Fruit fly (Drosophila melanogaster): ENCODE measurements around the gene Kebab.

Gene Kebab

DNA sequence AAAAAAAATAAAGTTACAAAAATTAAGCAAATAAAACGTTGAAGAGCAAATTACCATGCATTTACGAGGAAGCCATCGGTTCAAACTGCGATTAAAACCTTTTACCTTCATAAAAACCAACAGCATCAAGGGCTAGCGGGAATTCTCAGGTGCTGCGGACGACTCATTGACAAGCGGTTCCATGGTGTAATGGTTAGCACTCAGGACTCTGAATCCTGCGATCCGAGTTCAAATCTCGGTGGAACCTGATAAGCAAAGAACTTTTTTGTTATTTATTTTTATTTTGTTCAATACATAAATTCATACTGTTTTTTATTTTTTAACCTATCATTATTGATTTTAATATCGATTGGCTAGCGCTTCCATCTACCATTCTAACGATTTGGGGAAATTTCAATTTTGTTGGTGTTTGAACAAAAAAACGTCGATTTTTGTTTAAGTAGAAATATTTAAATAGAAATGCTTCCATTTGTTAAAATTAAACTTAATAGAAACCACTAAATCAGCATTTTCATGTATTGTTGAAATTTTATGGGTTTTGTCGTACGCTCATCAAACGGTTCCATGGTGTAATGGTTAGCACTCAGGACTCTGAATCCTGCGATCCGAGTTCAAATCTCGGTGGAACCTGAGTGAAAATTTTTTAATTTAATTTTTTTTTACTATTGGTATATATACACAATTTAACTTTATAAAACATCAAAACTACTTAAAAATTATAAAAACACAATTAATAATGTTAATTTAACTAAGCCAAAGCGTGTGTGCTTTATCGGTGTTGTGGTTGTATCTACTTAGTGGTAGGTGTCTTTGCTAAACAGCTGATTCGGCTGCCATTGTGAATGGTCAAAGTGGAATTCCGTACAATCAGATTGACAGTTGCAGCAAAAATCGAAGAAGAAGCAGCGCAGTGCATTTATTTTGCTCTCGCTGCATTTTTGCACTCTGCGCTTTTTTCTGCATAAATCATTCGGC, 36.0 kb upstream of the Kebab start, which contains the start of gene CG4238 (continued):
- no peak for TF ChIP-seq dmrt11E (tag; optimal IDR thresholded peaks at IDR 0.05)
- TF ChIP-seq slbo (GFP tag; IDR thresholded peaks at IDR 0.05), result no peak
- TF ChIP-seq CG10979 (tag; optimal IDR thresholded peaks at IDR 0.05), result no peak
- no peak for TF ChIP-seq dati (GFP tag; IDR thresholded peaks at IDR 0.05)
- TF ChIP-seq az2 (GFP tag; optimal IDR thresholded peaks at IDR 0.05), result no peak
- no peak for TF ChIP-seq CG13123 (GFP tag; optimal IDR thresholded peaks at IDR 0.05)
- no peak for TF ChIP-seq CG6683 (GFP tag; optimal IDR thresholded peaks at IDR 0.05)
- peak; percentile 17 for TF ChIP-seq sens (GFP tag)
- no peak for TF ChIP-seq CG6689 (GFP tag; IDR thresholded peaks at IDR 0.05)
- no peak for TF ChIP-seq Hr3 (GFP tag; optimal IDR thresholded peaks at IDR 0.05)
- no peak for TF ChIP-seq CG4424 (GFP tag; optimal IDR thresholded peaks at IDR 0.05)
- TF ChIP-seq CG13624 (GFP tag; optimal IDR thresholded peaks at IDR 0.05), result no peak
- TF ChIP-seq tap (tag; optimal IDR thresholded peaks at IDR 0.05), result no peak
- no peak for TF ChIP-seq repo (GFP tag; optimal IDR thresholded peaks at IDR 0.05)
- TF ChIP-seq NC2α (GFP tag; optimal IDR thresholded peaks at IDR 0.05), result no peak
- TF ChIP-seq fd3F (GFP tag; optimal IDR thresholded peaks at IDR 0.05), result no peak
- TF ChIP-seq CG12155 (GFP tag; optimal IDR thresholded peaks at IDR 0.05), result peak; percentile 18
- TF ChIP-seq Sry-β (GFP tag; optimal IDR thresholded peaks at IDR 0.05), result no peak
- TF ChIP-seq CG17328 (GFP tag; IDR thresholded peaks at IDR 0.05), result no peak
- no peak for TF ChIP-seq hkb (optimal IDR thresholded peaks at IDR 0.05)
- no peak for TF ChIP-seq hkb (GFP tag; IDR thresholded peaks at IDR 0.05)
- no peak for TF ChIP-seq lmd (GFP tag; IDR thresholded peaks at IDR 0.05)
- TF ChIP-seq pum (GFP tag; optimal IDR thresholded peaks at IDR 0.05), result no peak
- TF ChIP-seq CG9437 (GFP tag; optimal IDR thresholded peaks at IDR 0.05), result no peak
- no peak for TF ChIP-seq danr (GFP tag; IDR thresholded peaks at IDR 0.05)
- TF ChIP-seq Chrac-16 (GFP tag; optimal IDR thresholded peaks at IDR 0.05), result no peak
- no peak for TF ChIP-seq gcm2 (GFP tag; optimal IDR thresholded peaks at IDR 0.05)
- no peak for TF ChIP-seq da (GFP tag; optimal IDR thresholded peaks at IDR 0.05)
- TF ChIP-seq Sry-δ (GFP tag; optimal IDR thresholded peaks at IDR 0.05), result no peak
- peak; percentile 42 for TF ChIP-seq Dp (GFP tag; optimal IDR thresholded peaks at IDR 0.05)
- TF ChIP-seq bigmax (GFP tag; optimal IDR thresholded peaks at IDR 0.05), result no peak
- no peak for TF ChIP-seq D (optimal IDR thresholded peaks at IDR 0.05)
- no peak for TF ChIP-seq D (GFP tag; optimal IDR thresholded peaks at IDR 0.05)
- no peak for TF ChIP-seq CG6254 (GFP tag; optimal IDR thresholded peaks at IDR 0.05)
- no peak for TF ChIP-seq CG32532 (GFP tag; IDR thresholded peaks at IDR 0.05)
- no peak for TF ChIP-seq CG3163 (GFP tag; optimal IDR thresholded peaks at IDR 0.05)
- no peak for TF ChIP-seq jigr1 (GFP tag; IDR thresholded peaks at IDR 0.05)
- TF ChIP-seq gfzf (GFP tag; optimal IDR thresholded peaks at IDR 0.05), result peak; percentile 16
- TF ChIP-seq lilli (GFP tag; optimal IDR thresholded peaks at IDR 0.05), result no peak
- no peak for TF ChIP-seq CG2202 (tag; optimal IDR thresholded peaks at IDR 0.05)
- TF ChIP-seq zfh1 (GFP tag; IDR thresholded peaks at IDR 0.05), result no peak
- no peak for TF ChIP-seq trh (GFP tag; optimal IDR thresholded peaks at IDR 0.05)
- TF ChIP-seq Hr78 (GFP tag; optimal IDR thresholded peaks at IDR 0.05), result no peak
- TF ChIP-seq Taf1 (GFP tag; IDR thresholded peaks at IDR 0.05), result no peak
- no peak for TF ChIP-seq GATAe (GFP tag; conservative IDR thresholded peaks at IDR 0.05)
- TF ChIP-seq CG32772 (GFP tag; IDR thresholded peaks at IDR 0.05), result no peak
- no peak for TF ChIP-seq Hr39 (optimal IDR thresholded peaks at IDR 0.05)
- no peak for TF ChIP-seq lov (optimal IDR thresholded peaks at IDR 0.05)
- TF ChIP-seq lov (GFP tag; IDR thresholded peaks at IDR 0.05), result no peak
- no peak for TF ChIP-seq cato (GFP tag; optimal IDR thresholded peaks at IDR 0.05; ENCODE audit: borderline replicate concordance)
- TF ChIP-seq eyg (GFP tag; optimal IDR thresholded peaks at IDR 0.05), result no peak
- no peak for TF ChIP-seq crc (GFP tag; optimal IDR thresholded peaks at IDR 0.05)

All from whole organism, embryonic.